Worm (Caenorhabditis elegans) whole organism, L2 larva: ENCODE data around the gene sre-5.

ENCODE experiments used
- egl-27 ChIP-seq: sonication (generic microtip); optimal IDR thresholded peaks from 3 replicates; lab custom pipeline; 2017; ENCODE audit warnings: missing biosample characterization, missing genetic modification reagents, missing genetic modification characterization
- nhr-12 ChIP-seq: fragments of 150-350 bp; optimal IDR thresholded peaks from 2 replicates; lab custom pipeline; 2014; ENCODE audit warnings: missing biosample characterization, missing genetic modification characterization

ce11 chrIV:3517582-3517981 lies 47.4 kb upstream of the sre-5 start:
- no peak for TF ChIP-seq nhr-12 (tag; lab: Kevin White, UChicago)
- TF ChIP-seq egl-27 (tag; lab: Kevin White, UChicago) = no peak
